Worm (Caenorhabditis elegans) whole organism, young adult: Measurements from ENCODE around the gene Y69A2AR.28.

Experiments
- B0035.1 ChIP-seq: sonication (generic microtip); optimal IDR thresholded peaks from 2 replicates; lab custom pipeline; 2016; ENCODE audit warnings: missing genetic modification characterization, mild to moderate bottlenecking, missing compliant biosample characterization, missing genotype, missing genetic modification reagents
- C06A6.2 ChIP-seq: fragments of 200-800 bp; sonication (Bioruptor generic); conservative IDR thresholded peaks from 2 replicates; pipeline ENCODE4 v1.3.6; 2022; ENCODE audit warnings: missing genetic modification characterization, missing compliant biosample characterization
- C17E4.6 ChIP-seq: fragments of 200-800 bp; sonication (Bioruptor generic); IDR thresholded peaks from 2 replicates; pipeline ENCODE4 v1.3.6; 2022; ENCODE audit warnings: missing genetic modification reagents, missing genetic modification characterization, missing compliant biosample characterization
- F22D6.2 ChIP-seq: sonication (generic microtip); optimal IDR thresholded peaks from 2 replicates; lab custom pipeline; 2016; ENCODE audit warnings: mild to moderate bottlenecking, missing genetic modification characterization, missing compliant biosample characterization
- F23B12.7 ChIP-seq: sonication (generic microtip); optimal IDR thresholded peaks from 2 replicates; lab custom pipeline; 2017; ENCODE audit warnings: missing genetic modification characterization, mild to moderate bottlenecking, missing compliant biosample characterization, antibody characterized with exemption, moderate library complexity; ENCODE audit not compliant: insufficient read depth
- F57A8.1 ChIP-seq: fragments of 200-800 bp; sonication (Bioruptor generic); optimal IDR thresholded peaks from 2 replicates; lab custom pipeline; 2018; ENCODE audit warnings: mild to moderate bottlenecking, missing genetic modification characterization, moderate library complexity, missing compliant biosample characterization
- F57C9.4 ChIP-seq: sonication (generic microtip); optimal IDR thresholded peaks from 2 replicates; lab custom pipeline; 2017; ENCODE audit warnings: mild to moderate bottlenecking, missing genetic modification characterization, missing compliant biosample characterization
- K12H6.12 ChIP-seq: fragments of 200-800 bp; sonication (Bioruptor generic); optimal IDR thresholded peaks from 2 replicates; lab custom pipeline; 2018; ENCODE audit warnings: mild to moderate bottlenecking, missing genetic modification characterization, missing compliant biosample characterization
- T07F8.4 ChIP-seq: sonication (generic microtip); optimal IDR thresholded peaks from 2 replicates; lab custom pipeline; 2016; ENCODE audit warnings: mild to moderate bottlenecking, missing genetic modification characterization, moderate library complexity, missing compliant biosample characterization
- Y53F4B.3 ChIP-seq: fragments of 200-800 bp; sonication (Bioruptor generic); IDR thresholded peaks from 2 replicates; pipeline ENCODE4 v1.3.6; 2022; ENCODE audit warnings: missing genetic modification reagents, missing genetic modification characterization, missing compliant biosample characterization
- Y79H2A.3 ChIP-seq: fragments of 200-800 bp; sonication (Bioruptor generic); conservative IDR thresholded peaks from 2 replicates; pipeline ENCODE4 v1.3.6; 2022; ENCODE audit warnings: missing genetic modification reagents, missing genetic modification characterization, missing compliant biosample characterization
- ccch-3 ChIP-seq: fragments of 200-800 bp; sonication (Bioruptor generic); optimal IDR thresholded peaks from 2 replicates; lab custom pipeline; 2018; ENCODE audit warnings: mild to moderate bottlenecking, missing genetic modification characterization, missing compliant biosample characterization
- cebp-1 ChIP-seq, 2 experiments: fragments of 200-800 bp in 1 of 2; sonication (Bioruptor generic) in 1 of 2; sonication (generic microtip) in 1 of 2; IDR thresholded peaks in 1 of 2; optimal IDR thresholded peaks in 1 of 2; 2 replicates each; pipeline versions ENCODE4 v1.3.6 to Lab custom; 2017 to 2022; ENCODE audit warnings: missing compliant biosample characterization in 2 of 2, missing genetic modification characterization in 2 of 2, mild to moderate bottlenecking in 1 of 2, missing genetic modification reagents in 1 of 2, moderate library complexity in 1 of 2
- cebp-2 ChIP-seq: fragments of 200-800 bp; sonication (Bioruptor generic); IDR thresholded peaks from 2 replicates; pipeline ENCODE4 v1.3.6; 2022; ENCODE audit warnings: missing genetic modification characterization, missing compliant biosample characterization
- ceh-40 ChIP-seq: fragments of 200-800 bp; sonication (Bioruptor generic); IDR thresholded peaks from 2 replicates; pipeline ENCODE4 v1.3.6; 2022; ENCODE audit warnings: missing genetic modification characterization, missing compliant biosample characterization
- ceh-58 ChIP-seq: fragments of 200-800 bp; sonication (Bioruptor generic); IDR thresholded peaks from 2 replicates; pipeline ENCODE4 v1.3.6; 2022; ENCODE audit warnings: missing genetic modification characterization, missing compliant biosample characterization
- ceh-91 ChIP-seq: fragments of 200-800 bp; sonication (Bioruptor generic); IDR thresholded peaks from 2 replicates; pipeline ENCODE4 v1.3.6; 2022; ENCODE audit warnings: missing genetic modification reagents, missing genetic modification characterization, missing compliant biosample characterization
- dox-1 ChIP-seq: fragments of 200-800 bp; sonication (Bioruptor generic); IDR thresholded peaks from 2 replicates; pipeline ENCODE4 v1.3.6; 2022; ENCODE audit warnings: missing genetic modification reagents, missing genetic modification characterization, missing compliant biosample characterization
- egl-44 ChIP-seq: fragments of 200-800 bp; sonication (Bioruptor generic); IDR thresholded peaks from 2 replicates; pipeline ENCODE4 v1.3.6; 2022; ENCODE audit warnings: missing genetic modification reagents, missing genetic modification characterization, missing compliant biosample characterization
- hlh-26 ChIP-seq: fragments of 200-800 bp; sonication (Bioruptor generic); conservative IDR thresholded peaks from 2 replicates; pipeline ENCODE4 v1.3.6; 2022; ENCODE audit warnings: missing genetic modification reagents, missing genetic modification characterization, missing compliant biosample characterization
- hrde-1 ChIP-seq: sonication (generic microtip); optimal IDR thresholded peaks from 2 replicates; lab custom pipeline; 2016; ENCODE audit warnings: missing genetic modification characterization, mild to moderate bottlenecking, missing compliant biosample characterization, moderate library complexity, missing genotype, missing genetic modification reagents, borderline replicate concordance
- hsf-1 ChIP-seq: fragments of 200-800 bp; sonication (Bioruptor generic); IDR thresholded peaks from 2 replicates; pipeline ENCODE4 v1.3.6; 2022; ENCODE audit warnings: missing genetic modification reagents, missing genetic modification characterization, missing compliant biosample characterization
- let-526 ChIP-seq: fragments of 200-800 bp; sonication (Bioruptor generic); IDR thresholded peaks from 2 replicates; pipeline ENCODE4 v1.3.6; 2022; ENCODE audit warnings: missing genetic modification reagents, missing genetic modification characterization, missing compliant biosample characterization
- lin-26 ChIP-seq: fragments of 200-800 bp; sonication (Bioruptor generic); IDR thresholded peaks from 2 replicates; pipeline ENCODE4 v1.3.6; 2022; ENCODE audit warnings: missing genetic modification reagents, missing genetic modification characterization, missing compliant biosample characterization
- lin-40 ChIP-seq: sonication (generic microtip); optimal IDR thresholded peaks from 2 replicates; lab custom pipeline; 2016; ENCODE audit warnings: missing genetic modification characterization, mild to moderate bottlenecking, missing compliant biosample characterization, missing genotype, missing genetic modification reagents
- lir-1 ChIP-seq: fragments of 200-800 bp; sonication (Bioruptor generic); conservative IDR thresholded peaks from 2 replicates; pipeline ENCODE4 v1.3.6; 2022; ENCODE audit warnings: missing genetic modification reagents, missing genetic modification characterization, missing compliant biosample characterization
- madf-10 ChIP-seq: sonication (generic microtip); optimal IDR thresholded peaks from 2 replicates; lab custom pipeline; 2016; ENCODE audit warnings: mild to moderate bottlenecking, missing genetic modification characterization, missing compliant biosample characterization
- mcd-1 ChIP-seq: fragments of 200-800 bp; sonication (Bioruptor generic); IDR thresholded peaks from 2 replicates; pipeline ENCODE4 v1.3.6; 2022; ENCODE audit warnings: missing genetic modification reagents, missing genetic modification characterization, missing compliant biosample characterization
- nfya-1 ChIP-seq: sonication (generic microtip); optimal IDR thresholded peaks from 2 replicates; lab custom pipeline; 2017; ENCODE audit warnings: antibody characterized with exemption, missing compliant biosample characterization, missing genetic modification characterization, borderline replicate concordance; ENCODE audit not compliant: insufficient read depth
- nhr-90 ChIP-seq: sonication (generic microtip); optimal IDR thresholded peaks from 2 replicates; lab custom pipeline; 2016; ENCODE audit warnings: missing genotype, mild to moderate bottlenecking, missing genetic modification characterization, missing compliant biosample characterization
- pbrm-1 ChIP-seq: fragments of 200-800 bp; sonication (Bioruptor generic); IDR thresholded peaks from 2 replicates; pipeline ENCODE4 v1.3.6; 2022; ENCODE audit warnings: missing genetic modification reagents, missing genetic modification characterization, missing compliant biosample characterization
- pha-4 ChIP-seq: fragments of 150-350 bp; sonication (generic microtip); optimal IDR thresholded peaks from 2 replicates; lab custom pipeline; 2014; ENCODE audit warnings: missing biosample characterization, missing genetic modification reagents, missing genetic modification characterization
- rec-8 ChIP-seq, 2 experiments: sonication (generic microtip); optimal IDR thresholded peaks; 2 replicates each; lab custom pipeline; 2016; ENCODE audit warnings: mild to moderate bottlenecking in 2 of 2, missing genetic modification characterization in 2 of 2, missing genetic modification reagents in 2 of 2, missing genotype in 2 of 2, missing biosample characterization in 1 of 2, missing compliant biosample characterization in 1 of 2, moderate library complexity in 1 of 2
- rpc-1 ChIP-seq, 2 experiments: fragments of 150-350 bp in 1 of 2; sonication (generic microtip) in 1 of 2; optimal IDR thresholded peaks; 2 replicates each; lab custom pipeline; 2014 to 2018; ENCODE audit warnings: missing biosample characterization in 1 of 2, missing genetic modification characterization in 1 of 2, missing genetic modification reagents in 1 of 2, missing genotype in 1 of 2
- snpc-1.1 ChIP-seq: sonication (generic microtip); optimal IDR thresholded peaks from 2 replicates; lab custom pipeline; 2017; ENCODE audit warnings: missing genetic modification characterization, mild to moderate bottlenecking, missing compliant biosample characterization, antibody characterized with exemption, moderate library complexity, missing genotype, missing genetic modification reagents; ENCODE audit not compliant: insufficient read depth
- zim-3 ChIP-seq: sonication (generic microtip); optimal IDR thresholded peaks from 2 replicates; lab custom pipeline; 2017; ENCODE audit warnings: mild to moderate bottlenecking, missing genetic modification characterization, moderate library complexity, missing compliant biosample characterization

Y69A2AR.28 gene

ce11 chrIV:2599634-2600033, 13.2 kb downstream of the Y69A2AR.28 start (continued):
- TF ChIP-seq let-526 (GFP tag; lab: Robert Waterston, UW) (no peak), Y53F4B.3 (GFP tag; lab: Robert Waterston, UW) (no peak), hsf-1 (GFP tag; lab: Robert Waterston, UW) (no peak), cebp-2 (GFP tag; lab: Robert Waterston, UW) (no peak), K12H6.12 (peak; percentile 32), hlh-26 (GFP tag; lab: Robert Waterston, UW) (no peak), T07F8.4 (no peak), lin-40 (peak; percentile 73), mcd-1 (GFP tag; lab: Robert Waterston, UW) (peak; percentile 70), B0035.1 (tag; lab: Kevin White, UChicago) (no peak), F22D6.2 (no peak), rec-8 (tag; optimal IDR thresholded peaks at IDR 0.05; lab: Kevin White, UChicago) (no peak), nhr-90 (tag; lab: Kevin White, UChicago) (no peak), F23B12.7 (tag; lab: Kevin White, UChicago) (peak; percentile 29), pha-4 (tag; lab: Kevin White, UChicago) (peak; percentile 21), ceh-91 (GFP tag; lab: Robert Waterston, UW) (no peak), lir-1 (no peak), F57A8.1 (no peak), C17E4.6 (GFP tag; lab: Robert Waterston, UW) (no peak), ceh-40 (GFP tag; lab: Robert Waterston, UW) (no peak), rpc-1 (optimal IDR thresholded peaks at IDR 0.05; lab: Kevin White, UChicago) (no peak), rpc-1 (tag; optimal IDR thresholded peaks at IDR 0.05; lab: Kevin White, UChicago) (no peak), snpc-1.1 (no peak), hrde-1 (tag; lab: Kevin White, UChicago) (no peak), ceh-58 (GFP tag; lab: Robert Waterston, UW) (no peak), lin-26 (GFP tag; lab: Robert Waterston, UW) (0 out of 2 replicates have a peak, but pooled peaks have one; percentile 37), zim-3 (tag; lab: Kevin White, UChicago) (no peak)

- no peak for TF ChIP-seq ccch-3 (GFP tag; lab: Kevin White, UChicago)
Measured at ce11 chrIV:2597417-2597816, 15.4 kb downstream of the Y69A2AR.28 start, which contains the start of gene Y69A2AR.47. Y69A2AR.47 (plus strand) TSS chrIV:2597717.

- TF ChIP-seq Y79H2A.3 (GFP tag; lab: Robert Waterston, UW) = no peak
- TF ChIP-seq cebp-1 (GFP tag; IDR thresholded peaks at IDR 0.05; lab: Robert Waterston, UW) = no peak
- no peak for TF ChIP-seq cebp-1 (tag; optimal IDR thresholded peaks at IDR 0.05; lab: Kevin White, UChicago)
- TF ChIP-seq nfya-1 (tag; lab: Kevin White, UChicago) = no peak
- TF ChIP-seq dox-1 (GFP tag; lab: Robert Waterston, UW) = no peak
- TF ChIP-seq F57C9.4 (tag; lab: Kevin White, UChicago) = no peak
- no peak for TF ChIP-seq pbrm-1 (GFP tag; lab: Robert Waterston, UW)
- no peak for TF ChIP-seq C06A6.2 (GFP tag; lab: Robert Waterston, UW)
- TF ChIP-seq ceh-91 (GFP tag; lab: Robert Waterston, UW) = no peak
- TF ChIP-seq madf-10 (tag; lab: Kevin White, UChicago) = no peak
- no peak for TF ChIP-seq egl-44
Measured at ce11 chrIV:2581483-2581882, 31.4 kb downstream of the Y69A2AR.28 start, which contains the start of gene nhr-242. nhr-242 (minus strand) TSS chrIV:2581583.
